Fruit fly (Drosophila melanogaster) Kc167 (cell line): ENCODE measurements around the gene CG15019.

Experiments
- Myc ChIP-seq: fragments of >200 bp; optimal IDR thresholded peaks from 2 replicates; lab custom pipeline; 2017; ENCODE audit warnings: missing external identifiers
- Sin3A ChIP-seq: fragments of >200 bp; optimal IDR thresholded peaks from 2 replicates; lab custom pipeline; 2018; ENCODE audit warnings: missing external identifiers
- insv ChIP-seq: fragments of >200 bp; optimal IDR thresholded peaks from 3 replicates; lab custom pipeline; 2018; ENCODE audit warnings: missing external identifiers
- psq ChIP-seq: fragments of >200 bp; optimal IDR thresholded peaks from 2 replicates; lab custom pipeline; 2017; ENCODE audit warnings: missing external identifiers

DNA sequence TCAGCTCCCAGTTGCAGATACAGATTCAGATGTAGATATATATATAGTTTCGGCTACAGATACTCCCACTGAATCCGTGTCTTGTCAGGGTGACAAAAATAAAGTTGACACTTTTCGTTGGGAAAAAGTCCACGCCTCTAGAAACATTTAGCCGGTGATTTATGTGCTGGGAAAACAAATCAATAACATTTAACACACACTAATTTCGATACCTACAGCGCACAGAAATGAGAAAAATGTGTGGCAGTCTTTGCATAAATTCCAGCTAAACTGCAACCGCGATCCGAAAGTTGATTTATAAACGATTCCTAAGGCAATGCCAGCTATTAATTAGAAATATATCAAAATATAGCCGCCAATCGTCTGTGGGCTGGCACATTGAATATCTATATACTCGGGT is 17.6 kb downstream of the CG15019 start:
- TF ChIP-seq insv (no peak), Sin3A (no peak), Myc (lab: Kevin White, UChicago) (no peak), psq (lab: Kevin White, UChicago) (no peak)
